ENCODE assay signal across 1 fruit fly cellular context in genomic region chr2L:128977-129941, dm6.
TF ChIP-seq lines count a peak whose summit lies in the region.

No protein-coding gene starts in this region.

TF ChIP-seq in whole organism, embryonic, 481 proteins besides CTCF, POLR2A, EP300 and RAD21 (continued from another document):
- no peak for TF ChIP-seq lov (optimal IDR thresholded peaks at IDR 0.05; lab: Kevin White, UChicago)
- TF ChIP-seq lov (GFP tag; IDR thresholded peaks at IDR 0.05; lab: Robert Waterston, UW) = 0 out of 3 replicates have a peak, but pooled peaks have one; percentile 46
- TF ChIP-seq Hmr (GFP tag; optimal IDR thresholded peaks at IDR 0.05; lab: Kevin White, UChicago) = peak; percentile 57
- no peak for TF ChIP-seq ap (GFP tag; IDR thresholded peaks at IDR 0.05; lab: Robert Waterston, UW)
- TF ChIP-seq ssp (GFP tag; IDR thresholded peaks at IDR 0.05; lab: Robert Waterston, UW) = no peak
- no peak for TF ChIP-seq bab2 (GFP tag; optimal IDR thresholded peaks at IDR 0.05; lab: Kevin White, UChicago)
- TF ChIP-seq Mad (GFP tag; optimal IDR thresholded peaks at IDR 0.05; lab: Kevin White, UChicago) = no peak
- TF ChIP-seq sd (tag; optimal IDR thresholded peaks at IDR 0.05; lab: Kevin White, UChicago) = peak; percentile 96
- TF ChIP-seq CG10543 (GFP tag; optimal IDR thresholded peaks at IDR 0.05; lab: Kevin White, UChicago) = peak; percentile 90
- no peak for TF ChIP-seq twi (tag; optimal IDR thresholded peaks at IDR 0.05; lab: Kevin White, UChicago)
- TF ChIP-seq CG16779 (GFP tag; IDR thresholded peaks at IDR 0.05; lab: Robert Waterston, UW) = 0 out of 2 replicates have a peak, but pooled peaks have one; percentile 52
- no peak for TF ChIP-seq CG16815 (GFP tag; optimal IDR thresholded peaks at IDR 0.05; lab: Kevin White, UChicago)
- peak; percentile 71; the same call in 2 of the 3 replicates for TF ChIP-seq ci (GFP tag; IDR thresholded peaks at IDR 0.05; lab: Robert Waterston, UW)
- 0 out of 2 replicates have a peak, but pooled peaks have one; percentile 14 for TF ChIP-seq ara (GFP tag; IDR thresholded peaks at IDR 0.05; lab: Robert Waterston, UW)
- TF ChIP-seq HLH4C (GFP tag; IDR thresholded peaks at IDR 0.05; lab: Robert Waterston, UW; ENCODE audit: partially characterized antibody) = peak; percentile 38; the same call in 1 of the 3 replicates
- 0 out of 3 replicates have a peak, but pooled peaks have one; percentile 18 for TF ChIP-seq so (GFP tag; IDR thresholded peaks at IDR 0.05; lab: Robert Waterston, UW)
- TF ChIP-seq CG32532 (GFP tag; IDR thresholded peaks at IDR 0.05; lab: Robert Waterston, UW) = peak; percentile 59; the same call in 1 of the 2 replicates
- peak; percentile 62; the same call in 1 of the 2 replicates for TF ChIP-seq Bgb (GFP tag; IDR thresholded peaks at IDR 0.05; lab: Robert Waterston, UW; ENCODE audit: partially characterized antibody)
- peak; percentile 59 for TF ChIP-seq sug (tag; optimal IDR thresholded peaks at IDR 0.05; lab: Kevin White, UChicago)
- TF ChIP-seq Tbp (GFP tag; optimal IDR thresholded peaks at IDR 0.05; lab: Kevin White, UChicago) = no peak
- TF ChIP-seq jumu (GFP tag; optimal IDR thresholded peaks at IDR 0.05; lab: Kevin White, UChicago) = no peak
- no peak; the same call in 1 of the 2 replicates for TF ChIP-seq GATAe (GFP tag; conservative IDR thresholded peaks at IDR 0.05; lab: Robert Waterston, UW)
- peak; percentile 47 for TF ChIP-seq NC2β (GFP tag; optimal IDR thresholded peaks at IDR 0.05; lab: Kevin White, UChicago)
- peak; percentile 49; the same call in 1 of the 2 replicates for TF ChIP-seq amos (GFP tag; IDR thresholded peaks at IDR 0.05; lab: Robert Waterston, UW; ENCODE audit: partially characterized antibody)
- TF ChIP-seq CG13287 (GFP tag; IDR thresholded peaks at IDR 0.05; lab: Robert Waterston, UW; ENCODE audit: partially characterized antibody) = peak; percentile 69
- peak; percentile 18 for TF ChIP-seq CG33557 (GFP tag; optimal IDR thresholded peaks at IDR 0.05; lab: Kevin White, UChicago)
- TF ChIP-seq CG10654 (GFP tag; optimal IDR thresholded peaks at IDR 0.05; lab: Kevin White, UChicago) = no peak
- TF ChIP-seq slbo (GFP tag; IDR thresholded peaks at IDR 0.05; lab: Robert Waterston, UW) = peak; percentile 26; the same call in 1 of the 2 replicates
- TF ChIP-seq lbe (GFP tag; optimal IDR thresholded peaks at IDR 0.05; lab: Kevin White, UChicago) = peak; percentile 59
- no peak for TF ChIP-seq dan (GFP tag; IDR thresholded peaks at IDR 0.05; lab: Robert Waterston, UW)
- TF ChIP-seq Sox102F (GFP tag; optimal IDR thresholded peaks at IDR 0.05; lab: Kevin White, UChicago) = no peak
- TF ChIP-seq CG1529 (GFP tag; optimal IDR thresholded peaks at IDR 0.05; lab: Kevin White, UChicago) = no peak
- TF ChIP-seq CG33213 (GFP tag; optimal IDR thresholded peaks at IDR 0.05; lab: Kevin White, UChicago) = peak; percentile 11
- peak; percentile 12 for TF ChIP-seq yki (optimal IDR thresholded peaks at IDR 0.05; lab: Kevin White, UChicago)
- no peak for TF ChIP-seq CG12236 (GFP tag; optimal IDR thresholded peaks at IDR 0.05; lab: Kevin White, UChicago)
- peak; percentile 25 for TF ChIP-seq Vsx1 (GFP tag; optimal IDR thresholded peaks at IDR 0.05; lab: Kevin White, UChicago)
- no peak for TF ChIP-seq Doc3 (GFP tag; IDR thresholded peaks at IDR 0.05; lab: Robert Waterston, UW; ENCODE audit: partially characterized antibody)
- peak; percentile 21 for TF ChIP-seq cg (GFP tag; optimal IDR thresholded peaks at IDR 0.05; lab: Kevin White, UChicago)
- peak; percentile 15 for TF ChIP-seq CG4328 (GFP tag; optimal IDR thresholded peaks at IDR 0.05; lab: Kevin White, UChicago)
- TF ChIP-seq chif (GFP tag; optimal IDR thresholded peaks at IDR 0.05; lab: Kevin White, UChicago) = no peak
- peak; percentile 78 for TF ChIP-seq gro (GFP tag; optimal IDR thresholded peaks at IDR 0.05; lab: Kevin White, UChicago)
- no peak for TF ChIP-seq CG12104 (GFP tag; optimal IDR thresholded peaks at IDR 0.05; lab: Kevin White, UChicago)
- no peak for TF ChIP-seq Dip2 (GFP tag; IDR thresholded peaks at IDR 0.05; lab: Robert Waterston, UW)
- no peak for TF ChIP-seq ewg (GFP tag; optimal IDR thresholded peaks at IDR 0.05; lab: Kevin White, UChicago)
- no peak for TF ChIP-seq CG3726 (GFP tag; IDR thresholded peaks at IDR 0.05; lab: Robert Waterston, UW)
- TF ChIP-seq caup (GFP tag; optimal IDR thresholded peaks at IDR 0.05; lab: Kevin White, UChicago; ENCODE audit: severe bottlenecking) = peak; percentile 65
- peak; percentile 49 for TF ChIP-seq CG17359 (tag; optimal IDR thresholded peaks at IDR 0.05; lab: Kevin White, UChicago)
- no peak for TF ChIP-seq croc (GFP tag; conservative IDR thresholded peaks at IDR 0.05; lab: Robert Waterston, UW)
- TF ChIP-seq maf-S (GFP tag; optimal IDR thresholded peaks at IDR 0.05; lab: Kevin White, UChicago) = no peak
- no peak for TF ChIP-seq CG1024 (GFP tag; IDR thresholded peaks at IDR 0.05; lab: Robert Waterston, UW)
- no peak for TF ChIP-seq CG30403 (GFP tag; optimal IDR thresholded peaks at IDR 0.05; lab: Kevin White, UChicago)
- no peak for TF ChIP-seq Ssrp (tag; optimal IDR thresholded peaks at IDR 0.05; lab: Kevin White, UChicago)
- TF ChIP-seq Nf-YB (GFP tag; optimal IDR thresholded peaks at IDR 0.05; lab: Kevin White, UChicago) = peak; percentile 50
- peak; percentile 31; the same call in 2 of the 3 replicates for TF ChIP-seq gce (GFP tag; IDR thresholded peaks at IDR 0.05; lab: Robert Waterston, UW)
- peak; percentile 2 for TF ChIP-seq Sry-δ (GFP tag; optimal IDR thresholded peaks at IDR 0.05; lab: Kevin White, UChicago)
- peak; percentile 29 for TF ChIP-seq CG18262 (tag; optimal IDR thresholded peaks at IDR 0.05; lab: Kevin White, UChicago)
- no peak for TF ChIP-seq Mrtf (GFP tag; IDR thresholded peaks at IDR 0.05; lab: Robert Waterston, UW)
- TF ChIP-seq dmrt11E (tag; optimal IDR thresholded peaks at IDR 0.05; lab: Kevin White, UChicago) = no peak
- peak; percentile 67 for TF ChIP-seq Atf6 (GFP tag; IDR thresholded peaks at IDR 0.05; lab: Robert Waterston, UW)
- peak; percentile 69; the same call in 2 of the 3 replicates for TF ChIP-seq Opbp (GFP tag; IDR thresholded peaks at IDR 0.05; lab: Robert Waterston, UW; ENCODE audit: partially characterized antibody)
- TF ChIP-seq ken (GFP tag; IDR thresholded peaks at IDR 0.05; lab: Robert Waterston, UW) = 0 out of 3 replicates have a peak, but pooled peaks have one; percentile 20
- peak; percentile 17 for TF ChIP-seq ERR (GFP tag; optimal IDR thresholded peaks at IDR 0.05; lab: Kevin White, UChicago)
- peak; percentile 47; the same call in 1 of the 2 replicates for TF ChIP-seq Awh (GFP tag; IDR thresholded peaks at IDR 0.05; lab: Robert Waterston, UW)
- peak; percentile 34 for TF ChIP-seq CG10147 (GFP tag; optimal IDR thresholded peaks at IDR 0.05; lab: Kevin White, UChicago)
- peak; percentile 31 for TF ChIP-seq CG6854 (GFP tag; optimal IDR thresholded peaks at IDR 0.05; lab: Kevin White, UChicago)
- no peak for TF ChIP-seq Oli (tag; optimal IDR thresholded peaks at IDR 0.05; lab: Kevin White, UChicago)
- peak; percentile 26 for TF ChIP-seq CG1603 (tag; optimal IDR thresholded peaks at IDR 0.05; lab: Kevin White, UChicago)
- TF ChIP-seq Chrac-16 (GFP tag; optimal IDR thresholded peaks at IDR 0.05; lab: Kevin White, UChicago) = no peak
- peak; percentile 26 for TF ChIP-seq CG2120 (GFP tag; optimal IDR thresholded peaks at IDR 0.05; lab: Kevin White, UChicago)
- peak; percentile 59 for TF ChIP-seq scrt (GFP tag; optimal IDR thresholded peaks at IDR 0.05; lab: Kevin White, UChicago)
- peak; percentile 51 for TF ChIP-seq CG2678 (tag; optimal IDR thresholded peaks at IDR 0.05; lab: Kevin White, UChicago)
- TF ChIP-seq ham (GFP tag; IDR thresholded peaks at IDR 0.05; lab: Robert Waterston, UW) = no peak
- no peak for TF ChIP-seq CG8765 (GFP tag; IDR thresholded peaks at IDR 0.05; lab: Robert Waterston, UW)
- TF ChIP-seq ftz-f1 (GFP tag; optimal IDR thresholded peaks at IDR 0.05; lab: Kevin White, UChicago) = peak; percentile 70
- TF ChIP-seq CG9215 (GFP tag; IDR thresholded peaks at IDR 0.05; lab: Robert Waterston, UW) = no peak
- peak; percentile 64; the same call in 2 of the 3 replicates for TF ChIP-seq CG34422 (GFP tag; IDR thresholded peaks at IDR 0.05; lab: Robert Waterston, UW)
- peak; percentile 60 for TF ChIP-seq CG12071 (GFP tag; optimal IDR thresholded peaks at IDR 0.05; lab: Kevin White, UChicago)
- no peak for TF ChIP-seq CG14050 (GFP tag; IDR thresholded peaks at IDR 0.05; lab: Robert Waterston, UW)
- TF ChIP-seq CG8290 (GFP tag; optimal IDR thresholded peaks at IDR 0.05; lab: Kevin White, UChicago) = peak; percentile 41
- peak; percentile 21 to 82 for TF ChIP-seq CG8290 (tag; optimal IDR thresholded peaks at IDR 0.05; lab: Kevin White, UChicago)
- peak; percentile 25 for TF ChIP-seq CG10979 (tag; optimal IDR thresholded peaks at IDR 0.05; lab: Kevin White, UChicago)
- TF ChIP-seq CG7556 (GFP tag; optimal IDR thresholded peaks at IDR 0.05; lab: Kevin White, UChicago) = peak; percentile 1
- TF ChIP-seq pnt (GFP tag; optimal IDR thresholded peaks at IDR 0.05; lab: Kevin White, UChicago) = no peak
- peak; percentile 1 for TF ChIP-seq zf30C (GFP tag; optimal IDR thresholded peaks at IDR 0.05; lab: Kevin White, UChicago)
- TF ChIP-seq CG11456 (GFP tag; IDR thresholded peaks at IDR 0.05; lab: Robert Waterston, UW) = peak; percentile 51; the same call in 1 of the 3 replicates
- peak in 1 of 2 experiments; percentile 14 for TF ChIP-seq dpn (GFP tag; optimal IDR thresholded peaks at IDR 0.05; lab: Kevin White, UChicago)
- TF ChIP-seq crp (GFP tag; optimal IDR thresholded peaks at IDR 0.05; lab: Kevin White, UChicago) = peak in 1 of 2 experiments; percentile 0
- peak; percentile 88 to 90 for TF ChIP-seq Trl (optimal IDR thresholded peaks at IDR 0.05; lab: Kevin White, UChicago)
- TF ChIP-seq Trl (GFP tag; optimal IDR thresholded peaks at IDR 0.05; lab: Kevin White, UChicago) = peak; percentile 50
- no peak for TF ChIP-seq eyg (GFP tag; optimal IDR thresholded peaks at IDR 0.05; lab: Kevin White, UChicago)
- TF ChIP-seq ems (GFP tag; optimal IDR thresholded peaks at IDR 0.05; lab: Kevin White, UChicago) = no peak
- TF ChIP-seq CG15514 (GFP tag; optimal IDR thresholded peaks at IDR 0.05; lab: Kevin White, UChicago) = peak; percentile 72
- peak; percentile 2 for TF ChIP-seq sqz (GFP tag; optimal IDR thresholded peaks at IDR 0.05; lab: Kevin White, UChicago)
- no peak for TF ChIP-seq BEAF-32 (GFP tag; optimal IDR thresholded peaks at IDR 0.05; lab: Kevin White, UChicago)
- TF ChIP-seq ato (GFP tag; IDR thresholded peaks at IDR 0.05; lab: Robert Waterston, UW; ENCODE audit: partially characterized antibody) = peak; percentile 25; the same call in 1 of the 2 replicates
- TF ChIP-seq z (GFP tag; IDR thresholded peaks at IDR 0.05; lab: Robert Waterston, UW) = peak; percentile 66; the same call in 2 of the 3 replicates
- TF ChIP-seq CG12659 (GFP tag; optimal IDR thresholded peaks at IDR 0.05; lab: Kevin White, UChicago) = peak; percentile 60
- peak; percentile 23 for TF ChIP-seq CG10267 (tag; optimal IDR thresholded peaks at IDR 0.05; lab: Kevin White, UChicago)
- peak; percentile 36; the same call in 1 of the 2 replicates for TF ChIP-seq cas (GFP tag; IDR thresholded peaks at IDR 0.05; lab: Robert Waterston, UW)
- TF ChIP-seq Hsf (GFP tag; optimal IDR thresholded peaks at IDR 0.05; lab: Kevin White, UChicago) = no peak
- no peak for TF ChIP-seq Dfd (GFP tag; optimal IDR thresholded peaks at IDR 0.05; lab: Kevin White, UChicago)
- peak; percentile 13 for TF ChIP-seq en (GFP tag; optimal IDR thresholded peaks at IDR 0.05; lab: Kevin White, UChicago)
- TF ChIP-seq shn (GFP tag; optimal IDR thresholded peaks at IDR 0.05; lab: Kevin White, UChicago) = peak; percentile 44
- peak; percentile 75 for TF ChIP-seq seq (GFP tag; IDR thresholded peaks at IDR 0.05; lab: Robert Waterston, UW)
- TF ChIP-seq Dbx (GFP tag; IDR thresholded peaks at IDR 0.05; lab: Robert Waterston, UW) = peak; percentile 75; the same call in 2 of the 3 replicates
- peak; percentile 72 for TF ChIP-seq BtbVII (GFP tag; optimal IDR thresholded peaks at IDR 0.05; lab: Kevin White, UChicago)
- peak; percentile 42; the same call in 1 of the 2 replicates for TF ChIP-seq tna (GFP tag; IDR thresholded peaks at IDR 0.05; lab: Robert Waterston, UW; ENCODE audit: partially characterized antibody)
- no peak for TF ChIP-seq wdn (GFP tag; IDR thresholded peaks at IDR 0.05; lab: Robert Waterston, UW)
TF ChIP-seq in whole organism, embryonic: peak in this region for 212.
